Fruit fly (Drosophila melanogaster): ENCODE results near the gene v.

v gene

DNA sequence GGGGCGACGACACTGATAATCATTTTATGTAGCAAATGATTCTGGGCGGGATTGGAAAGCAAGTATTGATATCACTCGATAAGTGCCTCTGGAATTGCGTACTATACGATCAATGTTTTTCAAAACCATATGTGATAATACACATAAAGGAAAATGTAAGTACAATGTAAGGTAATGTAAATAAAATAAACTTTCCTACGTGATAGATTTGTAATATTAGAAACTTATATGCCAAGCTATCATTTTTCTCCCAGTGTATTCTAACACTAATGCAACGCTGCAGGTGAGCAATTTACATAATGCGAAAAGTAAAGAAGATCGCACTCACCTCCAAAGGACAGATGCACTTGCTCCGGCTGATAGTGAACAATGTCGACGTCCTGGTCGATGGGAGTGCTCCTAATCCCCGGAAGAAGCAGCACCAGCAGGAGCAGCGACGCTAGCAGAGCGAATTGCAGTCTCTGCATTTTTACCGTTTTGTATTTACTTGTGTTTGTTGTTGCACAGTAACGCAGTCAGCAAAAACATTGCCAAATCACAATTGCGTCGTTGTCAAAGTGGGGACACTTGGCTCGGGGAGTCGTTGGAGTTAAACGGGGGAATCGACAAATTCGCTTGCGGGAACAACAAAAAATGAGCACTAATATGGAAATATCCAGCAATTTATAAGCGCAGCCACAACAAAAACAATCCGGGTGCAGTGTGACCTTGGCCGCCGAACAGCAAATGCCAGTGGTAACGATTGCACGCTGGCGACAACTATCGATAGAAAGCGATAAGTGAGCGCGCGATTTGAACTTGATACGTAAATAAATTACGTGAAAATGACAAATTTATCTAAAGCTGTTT lies 46.5 kb upstream of the v start, which contains the start of gene CG1637 (continued):
- no peak for TF ChIP-seq spab (GFP tag; optimal IDR thresholded peaks at IDR 0.05)
- peak; percentile 11 for TF ChIP-seq CG8632 (GFP tag; optimal IDR thresholded peaks at IDR 0.05)
- TF ChIP-seq CG10669 (GFP tag; optimal IDR thresholded peaks at IDR 0.05) = no peak
- no peak for TF ChIP-seq fkh (GFP tag; optimal IDR thresholded peaks at IDR 0.05)
- no peak for TF ChIP-seq fd59A (GFP tag; optimal IDR thresholded peaks at IDR 0.05)
- no peak for TF ChIP-seq CG7368 (GFP tag; optimal IDR thresholded peaks at IDR 0.05)
- no peak for TF ChIP-seq Smox (GFP tag; optimal IDR thresholded peaks at IDR 0.05)
- peak; percentile 73 for TF ChIP-seq Hr4 (GFP tag; optimal IDR thresholded peaks at IDR 0.05)
- TF ChIP-seq Eip93F (GFP tag; optimal IDR thresholded peaks at IDR 0.05) = no peak
- TF ChIP-seq CG16779 (tag; optimal IDR thresholded peaks at IDR 0.05) = no peak
- TF ChIP-seq Hr39 (GFP tag; optimal IDR thresholded peaks at IDR 0.05) = no peak
- peak; percentile 9 for TF ChIP-seq net (GFP tag; optimal IDR thresholded peaks at IDR 0.05)
- TF ChIP-seq CG8119 (GFP tag; IDR thresholded peaks at IDR 0.05) = peak; percentile 70
- TF ChIP-seq Ets96B (tag; optimal IDR thresholded peaks at IDR 0.05) = peak; percentile 15
- TF ChIP-seq esn (GFP tag; optimal IDR thresholded peaks at IDR 0.05) = peak; percentile 10
- no peak for TF ChIP-seq CG9139 (GFP tag; optimal IDR thresholded peaks at IDR 0.05)
- TF ChIP-seq Hr38 (GFP tag; optimal IDR thresholded peaks at IDR 0.05) = no peak
- no peak for TF ChIP-seq Gug (GFP tag; IDR thresholded peaks at IDR 0.05)
- peak; percentile 24 for TF ChIP-seq lz (GFP tag; optimal IDR thresholded peaks at IDR 0.05)
- no peak for TF ChIP-seq dsx (GFP tag; optimal IDR thresholded peaks at IDR 0.05; ENCODE audit: poor library complexity, severe bottlenecking)
- no peak for TF ChIP-seq CG4318 (GFP tag; optimal IDR thresholded peaks at IDR 0.05)
- TF ChIP-seq fd85E (GFP tag; optimal IDR thresholded peaks at IDR 0.05) = no peak
- peak; percentile 65 for TF ChIP-seq CG15336 (GFP tag; IDR thresholded peaks at IDR 0.05)

DNA sequence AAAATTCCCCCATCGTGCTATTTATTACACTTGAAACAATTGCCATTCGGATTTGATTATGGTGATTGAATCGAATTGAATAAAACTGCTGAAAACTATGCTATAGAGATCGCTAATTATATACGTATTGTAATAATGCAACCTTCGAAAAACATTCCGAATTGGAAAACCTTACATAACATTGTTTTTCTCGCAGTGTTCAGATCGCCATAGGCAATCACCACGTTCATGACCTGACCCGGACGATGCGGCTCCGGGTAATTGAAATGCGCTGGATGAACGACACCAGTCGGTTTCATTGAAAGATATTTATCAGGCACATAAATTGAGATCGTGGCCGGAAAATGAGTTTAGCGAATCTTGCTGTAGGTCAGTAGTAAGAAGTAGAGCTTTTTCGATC lies 41.0 kb upstream of the v start:
- TF ChIP-seq Met (GFP tag; optimal IDR thresholded peaks at IDR 0.05) (peak; percentile 32), Sox102F (GFP tag; optimal IDR thresholded peaks at IDR 0.05) (peak; percentile 24), CG31627 (GFP tag; optimal IDR thresholded peaks at IDR 0.05) (peak; percentile 17), Sox14 (GFP tag; optimal IDR thresholded peaks at IDR 0.05) (no peak), CG34406 (GFP tag; optimal IDR thresholded peaks at IDR 0.05) (no peak), CG6276 (GFP tag; optimal IDR thresholded peaks at IDR 0.05) (no peak), CG1621 (tag; optimal IDR thresholded peaks at IDR 0.05) (no peak), Eip78C (GFP tag) (peak; percentile 51), CG6792 (GFP tag; optimal IDR thresholded peaks at IDR 0.05) (peak; percentile 1), esn (GFP tag; optimal IDR thresholded peaks at IDR 0.05) (peak; percentile 22), spab (GFP tag; optimal IDR thresholded peaks at IDR 0.05) (no peak), lz (GFP tag; optimal IDR thresholded peaks at IDR 0.05) (peak; percentile 23), Smox (GFP tag; optimal IDR thresholded peaks at IDR 0.05) (no peak), CG8319 (GFP tag; optimal IDR thresholded peaks at IDR 0.05) (no peak), dsx (GFP tag; optimal IDR thresholded peaks at IDR 0.05; ENCODE audit: poor library complexity, severe bottlenecking) (no peak), Sox15 (GFP tag; optimal IDR thresholded peaks at IDR 0.05) (no peak), Lpt (GFP tag; optimal IDR thresholded peaks at IDR 0.05) (no peak), CG3919 (GFP tag; optimal IDR thresholded peaks at IDR 0.05) (peak; percentile 18), dac (GFP tag; optimal IDR thresholded peaks at IDR 0.05) (no peak), net (GFP tag; optimal IDR thresholded peaks at IDR 0.05) (no peak), fd59A (GFP tag; optimal IDR thresholded peaks at IDR 0.05) (no peak), CG10631 (GFP tag; optimal IDR thresholded peaks at IDR 0.05) (no peak), Eip93F (GFP tag; optimal IDR thresholded peaks at IDR 0.05) (no peak), Hr38 (GFP tag; optimal IDR thresholded peaks at IDR 0.05) (no peak), fd85E (GFP tag; optimal IDR thresholded peaks at IDR 0.05) (no peak), Gug (GFP tag; IDR thresholded peaks at IDR 0.05) (no peak), CG8632 (GFP tag; optimal IDR thresholded peaks at IDR 0.05) (no peak), pdm3 (GFP tag; optimal IDR thresholded peaks at IDR 0.05) (peak; percentile 17), achi (GFP tag; optimal IDR thresholded peaks at IDR 0.05) (no peak), Hr4 (GFP tag; optimal IDR thresholded peaks at IDR 0.05) (no peak), fkh (GFP tag; optimal IDR thresholded peaks at IDR 0.05) (no peak), cyc (GFP tag; optimal IDR thresholded peaks at IDR 0.05) (peak; percentile 16), Hr39 (GFP tag; optimal IDR thresholded peaks at IDR 0.05) (peak; percentile 26), CG6808 (GFP tag; optimal IDR thresholded peaks at IDR 0.05) (no peak), Ets96B (tag; optimal IDR thresholded peaks at IDR 0.05) (no peak), CG6854 (GFP tag; optimal IDR thresholded peaks at IDR 0.05) (no peak), CG6163 (GFP tag; IDR thresholded peaks at IDR 0.05) (no peak), CG11762 (GFP tag; optimal IDR thresholded peaks at IDR 0.05; ENCODE audit: insufficient read depth) (no peak), CG8119 (GFP tag; IDR thresholded peaks at IDR 0.05) (no peak), CG32006 (GFP tag; optimal IDR thresholded peaks at IDR 0.05) (no peak)
